Fruit fly (Drosophila melanogaster) whole organism, prepupa: ENCODE measurements around the gene hob.
A peak's percentile ranks its signal among the peaks of the same experiment; 100 is the strongest.

ENCODE experiments used
- Blimp-1 ChIP-seq: fragments of 200-800 bp; sonication (Bioruptor generic); optimal IDR thresholded peaks from 3 replicates; lab custom pipeline; 2017; ENCODE audit warnings: missing biosample characterization, missing genetic modification characterization, mild to moderate bottlenecking, moderate library complexity, missing genetic modification reagents
- CG10669 ChIP-seq: fragments of 200-800 bp; sonication (Bioruptor generic); optimal IDR thresholded peaks from 3 replicates; lab custom pipeline; 2018; ENCODE audit warnings: missing biosample characterization, mild to moderate bottlenecking, missing genetic modification characterization, moderate library complexity
- CG11294 ChIP-seq: fragments of 200-800 bp; sonication (Bioruptor generic); IDR thresholded peaks from 2 replicates; pipeline ENCODE4 v1.3.6; 2022; ENCODE audit warnings: missing biosample characterization, missing genetic modification characterization
- CG11762 ChIP-seq: fragments of 200-800 bp; sonication (Bioruptor generic); optimal IDR thresholded peaks from 3 replicates; lab custom pipeline; 2016; ENCODE audit warnings: missing biosample characterization, missing genetic modification characterization; ENCODE audit not compliant: insufficient read depth
- CG11902 ChIP-seq: fragments of 200-800 bp; sonication (Bioruptor generic); optimal IDR thresholded peaks from 3 replicates; lab custom pipeline; 2016; ENCODE audit warnings: missing biosample characterization, missing genetic modification characterization
- CG1621 ChIP-seq: fragments of 200-800 bp; sonication (Bioruptor generic); optimal IDR thresholded peaks from 3 replicates; lab custom pipeline; 2018; ENCODE audit warnings: missing biosample characterization, mild to moderate bottlenecking, missing genetic modification characterization
- CG16779 ChIP-seq: fragments of 200-800 bp; sonication (Bioruptor generic); optimal IDR thresholded peaks from 3 replicates; lab custom pipeline; 2017; ENCODE audit warnings: missing biosample characterization, mild to moderate bottlenecking, missing genetic modification characterization
- CG31627 ChIP-seq: fragments of 200-800 bp; sonication (Bioruptor generic); optimal IDR thresholded peaks from 3 replicates; lab custom pipeline; 2016; ENCODE audit warnings: missing biosample characterization, missing genetic modification characterization
- CG32006 ChIP-seq: fragments of 200-800 bp; sonication (Bioruptor generic); optimal IDR thresholded peaks from 3 replicates; lab custom pipeline; 2017; ENCODE audit warnings: missing biosample characterization, mild to moderate bottlenecking, missing genetic modification characterization
- CG3919 ChIP-seq: fragments of 200-800 bp; sonication (Bioruptor generic); optimal IDR thresholded peaks from 3 replicates; lab custom pipeline; 2016; ENCODE audit warnings: missing biosample characterization, missing genetic modification characterization
- CG4318 ChIP-seq: fragments of 200-800 bp; sonication (Bioruptor generic); optimal IDR thresholded peaks from 3 replicates; lab custom pipeline; 2017; ENCODE audit warnings: missing biosample characterization, mild to moderate bottlenecking, missing genetic modification characterization
- CG6163 ChIP-seq: fragments of 200-800 bp; sonication (Bioruptor generic); IDR thresholded peaks from 3 replicates; pipeline ENCODE4 v1.3.6; 2022; ENCODE audit warnings: missing biosample characterization, missing genetic modification characterization
- CG6276 ChIP-seq: fragments of 200-800 bp; sonication (Bioruptor generic); optimal IDR thresholded peaks from 2 replicates; lab custom pipeline; 2017; ENCODE audit warnings: missing biosample characterization, mild to moderate bottlenecking, missing genetic modification characterization
- CG6854 ChIP-seq: fragments of 200-800 bp; sonication (Bioruptor generic); optimal IDR thresholded peaks from 2 replicates; lab custom pipeline; 2017; ENCODE audit warnings: missing biosample characterization, mild to moderate bottlenecking, missing genetic modification characterization
- CG8319 ChIP-seq: fragments of 200-800 bp; sonication (Bioruptor generic); optimal IDR thresholded peaks from 3 replicates; lab custom pipeline; 2016; ENCODE audit warnings: missing biosample characterization, missing genetic modification characterization
- CG8632 ChIP-seq: fragments of 200-800 bp; sonication (Bioruptor generic); optimal IDR thresholded peaks from 3 replicates; lab custom pipeline; 2016; ENCODE audit warnings: missing biosample characterization, missing genetic modification characterization
- Eip75B ChIP-seq: fragments of 200-800 bp; sonication (Bioruptor generic); optimal IDR thresholded peaks from 3 replicates; lab custom pipeline; 2016; ENCODE audit warnings: missing biosample characterization, missing genetic modification characterization
- Eip78C ChIP-seq: fragments of 200-800 bp; sonication (Bioruptor generic); peaks from one replicate; lab custom pipeline; 2016; ENCODE audit warnings: missing biosample characterization, missing genetic modification characterization
- Eip93F ChIP-seq: fragments of 200-800 bp; sonication (Bioruptor generic); optimal IDR thresholded peaks from 2 replicates; lab custom pipeline; 2016; ENCODE audit warnings: missing biosample characterization, mild to moderate bottlenecking, missing genetic modification characterization
- Ets96B ChIP-seq: fragments of 200-800 bp; optimal IDR thresholded peaks from 2 replicates; lab custom pipeline; 2019; ENCODE audit warnings: missing biosample characterization, mild to moderate bottlenecking, missing genetic modification characterization, moderate library complexity
- Hr38 ChIP-seq: sonication (Bioruptor generic); optimal IDR thresholded peaks from 2 replicates; lab custom pipeline; 2016; ENCODE audit warnings: missing biosample characterization, missing genetic modification characterization
- Lpt ChIP-seq: fragments of 200-800 bp; sonication (Bioruptor generic); optimal IDR thresholded peaks from 3 replicates; lab custom pipeline; 2016; ENCODE audit warnings: missing biosample characterization, missing genetic modification characterization
- OdsH ChIP-seq: fragments of 200-800 bp; sonication (Bioruptor generic); optimal IDR thresholded peaks from 3 replicates; lab custom pipeline; 2016; ENCODE audit warnings: missing biosample characterization, missing genetic modification characterization
- Smox ChIP-seq: fragments of 200-800 bp; sonication (Bioruptor generic); optimal IDR thresholded peaks from 3 replicates; lab custom pipeline; 2016; ENCODE audit warnings: missing biosample characterization, missing genetic modification characterization
- Sox102F ChIP-seq: fragments of 200-800 bp; sonication (Bioruptor generic); optimal IDR thresholded peaks from 2 replicates; lab custom pipeline; 2016; ENCODE audit warnings: missing biosample characterization, mild to moderate bottlenecking, missing genetic modification characterization
- acj6 ChIP-seq: fragments of 200-800 bp; sonication (Bioruptor generic); optimal IDR thresholded peaks from 3 replicates; lab custom pipeline; 2016; ENCODE audit warnings: missing biosample characterization, missing genetic modification characterization
- dsx ChIP-seq: fragments of 200-800 bp; optimal IDR thresholded peaks from 3 replicates; lab custom pipeline; 2019; ENCODE audit warnings: missing biosample characterization, mild to moderate bottlenecking, missing genetic modification characterization, moderate library complexity; ENCODE audit not compliant: poor library complexity, severe bottlenecking
- eg ChIP-seq: fragments of 200-800 bp; sonication (Bioruptor generic); IDR thresholded peaks from 3 replicates; pipeline ENCODE4 v1.3.6; 2022; ENCODE audit warnings: missing biosample characterization, missing genetic modification characterization
- fkh ChIP-seq: fragments of 200-800 bp; sonication (Bioruptor generic); optimal IDR thresholded peaks from 3 replicates; lab custom pipeline; 2017; ENCODE audit warnings: missing biosample characterization, mild to moderate bottlenecking, missing genetic modification characterization, moderate library complexity
- lz ChIP-seq: fragments of 200-800 bp; sonication (Bioruptor generic); optimal IDR thresholded peaks from 3 replicates; lab custom pipeline; 2016; ENCODE audit warnings: missing biosample characterization, missing genetic modification characterization
- net ChIP-seq: fragments of 200-800 bp; sonication (Bioruptor generic); optimal IDR thresholded peaks from 3 replicates; lab custom pipeline; 2016; ENCODE audit warnings: missing biosample characterization, missing genetic modification characterization
- salr ChIP-seq, 2 experiments: fragments of 200-800 bp; sonication (Bioruptor generic); optimal IDR thresholded peaks; 3 replicates each; lab custom pipeline; 2016 to 2018; ENCODE audit warnings: missing biosample characterization in 2 of 2, missing genetic modification characterization in 2 of 2, mild to moderate bottlenecking in 1 of 2
- spab ChIP-seq: fragments of 200-800 bp; sonication (Bioruptor generic); optimal IDR thresholded peaks from 2 replicates; lab custom pipeline; 2017; ENCODE audit warnings: missing biosample characterization, mild to moderate bottlenecking, missing genetic modification characterization, missing genetic modification reagents
- vri ChIP-seq: fragments of 200-800 bp; sonication (Bioruptor generic); optimal IDR thresholded peaks from 3 replicates; lab custom pipeline; 2016; ENCODE audit warnings: missing biosample characterization, mild to moderate bottlenecking, missing genetic modification characterization

Gene hob

DNA sequence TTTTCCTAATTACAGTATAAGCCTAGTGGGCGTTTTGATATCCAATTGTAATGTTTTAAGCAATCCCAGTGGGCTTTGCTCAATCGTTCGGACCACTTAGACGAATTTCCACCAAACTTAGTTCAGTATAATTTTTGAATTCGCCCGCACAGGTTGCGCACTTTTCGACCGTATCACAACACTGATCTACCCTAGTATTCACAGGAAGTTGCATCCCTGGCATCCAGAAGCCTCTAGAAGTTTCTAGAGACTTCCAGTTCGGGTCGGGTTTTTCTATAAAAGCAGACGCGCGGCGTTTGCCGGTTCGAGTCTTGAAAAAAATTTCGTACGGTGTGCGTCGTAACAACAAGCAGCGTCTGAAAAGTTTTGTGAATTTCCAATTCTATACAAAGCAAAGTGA is 25.8 kb downstream of the hob start, which contains the start of gene Hsp83 (continued):
- TF ChIP-seq CG31627 (GFP tag; lab: Kevin White, UChicago), result peak; percentile 83
- peak; percentile 77 for TF ChIP-seq dsx (GFP tag; lab: Kevin White, UChicago)
- peak; percentile 3 to 90 for TF ChIP-seq salr (GFP tag; optimal IDR thresholded peaks at IDR 0.05; lab: Kevin White, UChicago)
- TF ChIP-seq CG3919, result peak; percentile 96
- TF ChIP-seq CG6163 (GFP tag; lab: Robert Waterston, UW), result peak; percentile 97
- TF ChIP-seq CG6854, result peak; percentile 100
- peak; percentile 93 for TF ChIP-seq lz (GFP tag; lab: Kevin White, UChicago)
- peak; percentile 53; the same call in 1 of the 2 replicates for TF ChIP-seq CG11294 (GFP tag; lab: Robert Waterston, UW)
- TF ChIP-seq CG8319 (GFP tag; lab: Kevin White, UChicago), result peak; percentile 89
- TF ChIP-seq Eip93F (GFP tag; lab: Kevin White, UChicago), result peak; percentile 89
- peak; percentile 34 for TF ChIP-seq CG11902
- peak; percentile 79 for TF ChIP-seq spab (GFP tag; lab: Kevin White, UChicago)
- peak; percentile 89 for TF ChIP-seq CG1621 (tag; lab: Kevin White, UChicago)
- no peak for TF ChIP-seq Hr38 (GFP tag; lab: Kevin White, UChicago)
- peak; percentile 82 for TF ChIP-seq fkh (GFP tag; lab: Kevin White, UChicago)
- TF ChIP-seq Lpt, result peak; percentile 32
- TF ChIP-seq Smox, result peak; percentile 88
- TF ChIP-seq, all 60 proteins: peak for 57

DNA sequence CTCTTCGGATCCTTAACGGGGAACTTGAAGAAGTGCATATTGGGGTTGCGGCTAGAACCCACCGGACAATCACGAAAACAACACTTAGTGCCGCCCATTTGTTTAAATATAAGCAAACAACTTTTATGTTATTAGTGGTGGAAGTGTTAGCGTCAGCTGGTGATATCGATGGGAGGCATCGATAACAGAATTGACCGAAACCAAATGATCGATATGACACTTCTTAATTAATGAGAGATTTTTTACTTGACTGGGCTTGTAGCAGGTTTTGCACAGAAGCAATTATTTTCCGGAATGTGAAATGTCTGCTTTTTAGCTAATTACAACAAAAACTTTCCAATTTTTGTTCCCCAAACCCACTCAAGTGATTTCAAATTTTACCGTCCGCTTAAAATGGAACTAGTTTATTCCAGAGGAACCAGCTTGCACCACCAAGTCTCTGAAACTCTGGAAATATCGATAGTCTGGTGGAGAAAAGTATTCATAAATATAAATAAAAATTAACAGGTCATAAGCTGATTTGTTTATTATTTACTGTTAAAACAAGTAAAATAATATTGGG is 26.3 kb downstream of the hob start, which contains the start of gene CG14965:
TSS of gene CG14965 (minus strand) at position 159 of the 562 bp plus-strand sequence.
- TF ChIP-seq vri (GFP tag; lab: Kevin White, UChicago) (no peak), fkh (GFP tag; lab: Kevin White, UChicago) (peak; percentile 85)

DNA sequence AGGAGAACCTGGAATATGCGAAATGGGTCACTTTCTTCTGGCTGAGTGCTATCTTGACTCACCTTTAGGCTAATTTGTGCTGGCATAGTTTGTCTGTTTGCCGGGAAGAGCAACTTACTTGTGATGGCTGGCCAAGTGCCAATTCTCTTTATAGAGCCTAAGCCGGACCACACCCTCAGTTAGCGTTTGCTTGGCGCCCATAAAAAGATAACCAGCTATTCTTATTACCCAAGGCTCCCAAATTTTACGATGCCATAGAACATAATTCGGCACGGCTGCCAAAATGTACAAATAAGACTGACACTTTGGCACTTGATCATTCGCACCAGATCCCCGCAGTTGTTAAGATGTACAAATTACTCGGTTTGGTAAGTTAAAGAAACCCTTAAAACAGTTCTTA is 29.1 kb downstream of the hob start, which contains the start of the genes CG42525 and CG14958:
TSS of gene CG42525 (minus strand) at position 101 of the 400 bp plus-strand sequence.
TSS of gene CG14958 (plus strand) at position 332 of the 400 bp plus-strand sequence.
- TF ChIP-seq OdsH (GFP tag; lab: Kevin White, UChicago) (no peak), net (no peak), eg (no peak), CG4318 (GFP tag; lab: Kevin White, UChicago) (no peak), CG3919 (no peak), CG16779 (no peak), lz (GFP tag; lab: Kevin White, UChicago) (no peak), Smox (no peak), CG10669 (no peak), salr (GFP tag; optimal IDR thresholded peaks at IDR 0.05; lab: Kevin White, UChicago) (no peak), CG11902 (no peak), Blimp-1 (no peak), CG6276 (no peak), Sox102F (GFP tag; lab: Kevin White, UChicago) (no peak), CG8632 (GFP tag; lab: Kevin White, UChicago) (no peak), acj6 (no peak), CG32006 (no peak), vri (GFP tag; lab: Kevin White, UChicago) (no peak)

DNA sequence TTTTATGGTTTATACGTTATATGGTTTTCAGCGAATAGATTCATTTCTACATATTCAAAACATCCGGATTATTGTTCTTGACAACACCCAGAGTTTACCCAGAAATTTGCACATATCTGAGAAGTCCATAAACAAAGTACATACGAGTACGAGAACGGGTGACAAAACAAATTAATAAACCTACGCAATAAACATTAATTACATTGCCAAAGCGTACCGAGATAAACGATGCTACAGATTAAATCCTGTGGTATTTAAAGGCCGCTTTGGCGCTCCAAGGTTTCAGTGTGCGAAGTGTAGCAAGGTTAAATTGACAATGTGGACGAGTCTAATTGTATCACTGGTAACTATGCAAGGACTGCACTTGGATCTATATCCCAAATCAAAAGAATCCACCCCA is 31.5 kb downstream of the hob start, which contains the start of gene CG14957:
TSS of gene CG14957 (plus strand) at position 301 of the 400 bp plus-strand sequence.
- TF ChIP-seq CG8319 (GFP tag; lab: Kevin White, UChicago) (no peak), CG6854 (peak; percentile 0)

DNA sequence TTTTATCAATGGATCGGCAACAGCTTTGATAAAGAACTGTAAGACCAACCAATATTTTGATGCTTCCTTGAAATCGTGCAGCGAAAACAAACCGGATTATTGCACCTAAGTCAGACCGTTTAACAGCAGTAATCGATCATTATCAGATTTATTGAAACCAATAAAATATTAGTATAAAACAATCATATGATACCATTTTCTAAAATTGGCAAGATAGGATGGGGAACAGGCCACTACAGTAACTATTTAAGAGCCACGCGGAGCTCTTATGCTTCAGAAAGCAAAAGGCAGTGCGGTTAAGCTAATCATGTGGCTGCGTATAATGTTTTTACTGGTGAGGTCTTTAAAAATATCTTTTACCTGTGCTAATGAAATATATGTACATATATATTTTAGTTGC is 32.4 kb downstream of the hob start, which contains the start of gene CG32284:
TSS of gene CG32284 (plus strand) at position 301 of the 400 bp plus-strand sequence.
- TF ChIP-seq eg, result no peak
- no peak for TF ChIP-seq Ets96B (tag; lab: Kevin White, UChicago)
- no peak for TF ChIP-seq CG16779
- no peak for TF ChIP-seq Hr38 (GFP tag; lab: Kevin White, UChicago)
- no peak for TF ChIP-seq CG32006
- TF ChIP-seq CG1621 (tag; lab: Kevin White, UChicago), result no peak
- no peak for TF ChIP-seq Eip75B (GFP tag; lab: Kevin White, UChicago)
- TF ChIP-seq acj6, result no peak
- TF ChIP-seq CG11762, result no peak
- TF ChIP-seq vri (GFP tag; lab: Kevin White, UChicago), result no peak
- no peak for TF ChIP-seq fkh (GFP tag; lab: Kevin White, UChicago)
- TF ChIP-seq Blimp-1, result no peak
- no peak for TF ChIP-seq Eip78C (GFP tag; lab: Kevin White, UChicago)
